Worm (Caenorhabditis elegans): ENCODE measurements around the gene tdpo-1.

ce11 chrIV:1972271-1972670, 12.6 kb downstream of the tdpo-1 start, which contains the start of gene Y76B12C.4:
- no peak for TF ChIP-seq ama-1 (optimal IDR thresholded peaks at IDR 0.05)
- TF ChIP-seq sea-1 (GFP tag; conservative IDR thresholded peaks at IDR 0.05): no peak
- no peak for TF ChIP-seq hmbx-1 (tag; optimal IDR thresholded peaks at IDR 0.05)
